Worm (Caenorhabditis elegans) whole organism, mixed stage, embryonic: ENCODE data around the gene sri-10.

Experiments
- M03D4.4 ChIP-seq: sonication (generic microtip); optimal IDR thresholded peaks from 2 replicates; lab custom pipeline; 2017; ENCODE audit warnings: mild to moderate bottlenecking, missing genetic modification characterization, missing compliant biosample characterization
- blmp-1 ChIP-seq: fragments of 150-350 bp; optimal IDR thresholded peaks from 2 replicates; lab custom pipeline; 2014; ENCODE audit warnings: missing biosample characterization, missing genetic modification characterization
- ceh-43 ChIP-seq: fragments of 200-800 bp; sonication (Bioruptor generic); optimal IDR thresholded peaks from 2 replicates; lab custom pipeline; 2018; ENCODE audit warnings: mild to moderate bottlenecking, missing genetic modification characterization, moderate library complexity, missing compliant biosample characterization
- ceh-83 ChIP-seq: fragments of 200-800 bp; sonication (Bioruptor generic); optimal IDR thresholded peaks from 2 replicates; lab custom pipeline; 2018; ENCODE audit warnings: mild to moderate bottlenecking, missing genetic modification characterization, missing compliant biosample characterization
- ces-1 ChIP-seq: fragments of 150-350 bp; optimal IDR thresholded peaks from 2 replicates; lab custom pipeline; 2014; ENCODE audit warnings: missing biosample characterization, missing genetic modification reagents, missing genetic modification characterization
- cnd-1 ChIP-seq: fragments of 200-800 bp; sonication (Bioruptor generic); optimal IDR thresholded peaks from 2 replicates; lab custom pipeline; 2018; ENCODE audit warnings: mild to moderate bottlenecking, missing genetic modification characterization, missing compliant biosample characterization
- drap-1 ChIP-seq: fragments of 200-800 bp; sonication (Bioruptor generic); optimal IDR thresholded peaks from 3 replicates; lab custom pipeline; 2018; ENCODE audit warnings: mild to moderate bottlenecking, missing genetic modification characterization, missing compliant biosample characterization
- elt-1 ChIP-seq: sonication (generic microtip); optimal IDR thresholded peaks from 2 replicates; lab custom pipeline; 2017; ENCODE audit warnings: missing genetic modification characterization, mild to moderate bottlenecking, missing compliant biosample characterization, antibody characterized with exemption, moderate library complexity, borderline replicate concordance; ENCODE audit not compliant: insufficient read depth
- elt-3 ChIP-seq: fragments of 150-350 bp; optimal IDR thresholded peaks from 2 replicates; lab custom pipeline; 2014; ENCODE audit warnings: missing biosample characterization, missing genetic modification characterization
- flh-1 ChIP-seq: fragments of 200-800 bp; sonication (Bioruptor generic); optimal IDR thresholded peaks from 2 replicates; lab custom pipeline; 2018; ENCODE audit warnings: mild to moderate bottlenecking, missing genetic modification characterization, moderate library complexity, missing compliant biosample characterization
- ham-2 ChIP-seq: fragments of 200-800 bp; sonication (Bioruptor generic); optimal IDR thresholded peaks from 2 replicates; lab custom pipeline; 2018; ENCODE audit warnings: mild to moderate bottlenecking, missing genetic modification characterization, missing compliant biosample characterization
- lin-13 ChIP-seq: fragments of 150-350 bp; optimal IDR thresholded peaks from 2 replicates; lab custom pipeline; 2014; ENCODE audit warnings: missing biosample characterization, missing genetic modification characterization
- lin-32 ChIP-seq: fragments of 200-800 bp; sonication (Bioruptor generic); optimal IDR thresholded peaks from 2 replicates; lab custom pipeline; 2018; ENCODE audit warnings: mild to moderate bottlenecking, missing genetic modification characterization, missing compliant biosample characterization
- lsy-2 ChIP-seq: fragments of 150-350 bp; optimal IDR thresholded peaks from 2 replicates; lab custom pipeline; 2014; ENCODE audit warnings: missing biosample characterization, missing genetic modification characterization
- mab-5 ChIP-seq: fragments of 150-350 bp; optimal IDR thresholded peaks from 2 replicates; lab custom pipeline; 2014; ENCODE audit warnings: missing biosample characterization, missing genetic modification characterization
- mep-1 ChIP-seq: fragments of 150-350 bp; optimal IDR thresholded peaks from 2 replicates; lab custom pipeline; 2017; ENCODE audit warnings: missing biosample characterization, missing genetic modification reagents, missing genetic modification characterization, inconsistent platforms
- mls-2 ChIP-seq: sonication (generic microtip); optimal IDR thresholded peaks from 2 replicates; lab custom pipeline; 2016; ENCODE audit warnings: mild to moderate bottlenecking, missing genetic modification characterization, moderate library complexity, missing compliant biosample characterization
- nhr-12 ChIP-seq: fragments of 150-350 bp; optimal IDR thresholded peaks from 2 replicates; lab custom pipeline; 2014; ENCODE audit warnings: missing biosample characterization, missing genetic modification characterization
- nhr-2 ChIP-seq: fragments of 150-350 bp; optimal IDR thresholded peaks from 2 replicates; lab custom pipeline; 2014; ENCODE audit warnings: missing biosample characterization, missing genetic modification characterization
- nhr-237 ChIP-seq: fragments of 150-350 bp; optimal IDR thresholded peaks from 2 replicates; lab custom pipeline; 2014; ENCODE audit warnings: missing biosample characterization, missing genetic modification characterization
- nhr-28 ChIP-seq: fragments of 150-350 bp; optimal IDR thresholded peaks from 2 replicates; lab custom pipeline; 2014; ENCODE audit warnings: missing biosample characterization, missing genetic modification characterization
- nhr-76 ChIP-seq: sonication (generic microtip); optimal IDR thresholded peaks from 2 replicates; lab custom pipeline; 2017; ENCODE audit warnings: missing biosample characterization, missing genetic modification characterization
- pha-4 ChIP-seq: fragments of 150-350 bp; optimal IDR thresholded peaks from 2 replicates; lab custom pipeline; 2018; ENCODE audit warnings: missing biosample characterization, missing genetic modification reagents, missing genetic modification characterization
- sem-2 ChIP-seq: fragments of 200-800 bp; sonication (Bioruptor generic); optimal IDR thresholded peaks from 2 replicates; lab custom pipeline; 2018; ENCODE audit warnings: mild to moderate bottlenecking, missing genetic modification characterization, missing compliant biosample characterization
- snpc-4 ChIP-seq: fragments of 150-350 bp; optimal IDR thresholded peaks from 2 replicates; lab custom pipeline; 2014; ENCODE audit warnings: missing biosample characterization, missing genetic modification characterization
- sptf-1 ChIP-seq: sonication (generic microtip); optimal IDR thresholded peaks from 2 replicates; lab custom pipeline; 2017; ENCODE audit warnings: mild to moderate bottlenecking, missing genetic modification characterization, moderate library complexity, missing compliant biosample characterization
- tbx-8 ChIP-seq: fragments of 200-800 bp; sonication (Bioruptor generic); optimal IDR thresholded peaks from 2 replicates; lab custom pipeline; 2018; ENCODE audit warnings: mild to moderate bottlenecking, missing genetic modification characterization, moderate library complexity, missing compliant biosample characterization
- unc-120 ChIP-seq: sonication (generic microtip); optimal IDR thresholded peaks from 2 replicates; lab custom pipeline; 2017; ENCODE audit warnings: missing genetic modification characterization, missing compliant biosample characterization; ENCODE audit not compliant: poor library complexity, severe bottlenecking
- unc-62 ChIP-seq: fragments of 150-350 bp; optimal IDR thresholded peaks from 2 replicates; lab custom pipeline; 2014; ENCODE audit warnings: missing biosample characterization, missing genetic modification reagents, missing genetic modification characterization
- zip-8 ChIP-seq: fragments of 150-350 bp; optimal IDR thresholded peaks from 2 replicates; lab custom pipeline; 2014; ENCODE audit warnings: missing biosample characterization, missing genetic modification characterization
- ztf-11 ChIP-seq: fragments of 150-350 bp; optimal IDR thresholded peaks from 2 replicates; lab custom pipeline; 2014; ENCODE audit warnings: missing biosample characterization, missing genetic modification characterization

sri-10 gene

ce11 chrV:18787417-18787918, 18.8 kb downstream of the sri-10 start, which contains the start of gene Y17D7B.2:
Gene Y17D7B.2, plus strand, starts transcription at chrV:18787739.
- TF ChIP-seq ces-1 (GFP tag; lab: Kevin White, UChicago) (no peak), M03D4.4 (tag; lab: Kevin White, UChicago) (no peak), elt-3 (no peak), ham-2 (GFP tag; lab: Kevin White, UChicago) (no peak), sem-2 (GFP tag; lab: Kevin White, UChicago) (no peak), ztf-11 (no peak), nhr-28 (tag; lab: Kevin White, UChicago) (no peak), lin-32 (no peak), tbx-8 (GFP tag; lab: Kevin White, UChicago) (no peak), unc-62 (GFP tag; lab: Kevin White, UChicago) (no peak), ceh-83 (GFP tag; lab: Kevin White, UChicago) (no peak), ceh-43 (GFP tag; lab: Kevin White, UChicago) (no peak), mab-5 (tag; lab: Kevin White, UChicago) (no peak), mls-2 (tag; lab: Kevin White, UChicago) (no peak), unc-120 (tag; lab: Kevin White, UChicago) (no peak), pha-4 (tag; lab: Kevin White, UChicago) (no peak), zip-8 (no peak), snpc-4 (tag; lab: Kevin White, UChicago) (no peak), mep-1 (no peak), flh-1 (GFP tag; lab: Kevin White, UChicago) (no peak)
- TF ChIP-seq, all 35 proteins: peak for 0

- TF ChIP-seq nhr-12 (tag; lab: Kevin White, UChicago) (no peak), lin-32 (no peak), ham-2 (GFP tag; lab: Kevin White, UChicago) (no peak), ceh-83 (GFP tag; lab: Kevin White, UChicago) (no peak), elt-1 (no peak), mls-2 (tag; lab: Kevin White, UChicago) (no peak), drap-1 (no peak), elt-3 (no peak), lin-13 (tag; lab: Kevin White, UChicago) (no peak), lsy-2 (tag; lab: Kevin White, UChicago) (no peak), ceh-43 (GFP tag; lab: Kevin White, UChicago) (no peak), ces-1 (GFP tag; lab: Kevin White, UChicago) (no peak)
Observed at ce11 chrV:18786694-18787093, 19.6 kb downstream of the sri-10 start, which contains the start of gene Y17D7B.3. Gene Y17D7B.3, minus strand, starts transcription at chrV:18786794.

ce11 chrV:18783474-18783873, 22.8 kb downstream of the sri-10 start, which contains the start of gene Y17D7B.10:
Gene Y17D7B.10, plus strand, starts transcription at chrV:18783716.
- no peak for TF ChIP-seq drap-1
- TF ChIP-seq, all 35 proteins: peak for 0

- no peak for TF ChIP-seq ztf-11
- TF ChIP-seq unc-62 (GFP tag; lab: Kevin White, UChicago), result no peak
- TF ChIP-seq elt-1, result no peak
- TF ChIP-seq drap-1, result no peak
Observed at ce11 chrV:18782747-18783146, 23.6 kb downstream of the sri-10 start.

- TF ChIP-seq unc-62 (GFP tag; lab: Kevin White, UChicago), result no peak
- TF ChIP-seq M03D4.4 (tag; lab: Kevin White, UChicago), result no peak
- TF ChIP-seq sptf-1 (tag; lab: Kevin White, UChicago), result no peak
- no peak for TF ChIP-seq mab-5 (tag; lab: Kevin White, UChicago)
- no peak for TF ChIP-seq nhr-2 (tag; lab: Kevin White, UChicago)
- TF ChIP-seq blmp-1 (tag; lab: Kevin White, UChicago), result no peak
- TF ChIP-seq lsy-2 (tag; lab: Kevin White, UChicago), result no peak
- no peak for TF ChIP-seq cnd-1 (tag; lab: Kevin White, UChicago)
- TF ChIP-seq nhr-237, result no peak
- no peak for TF ChIP-seq nhr-28 (tag; lab: Kevin White, UChicago)
- TF ChIP-seq ceh-43 (GFP tag; lab: Kevin White, UChicago), result no peak
- no peak for TF ChIP-seq sem-2 (GFP tag; lab: Kevin White, UChicago)
- no peak for TF ChIP-seq pha-4 (tag; lab: Kevin White, UChicago)
- TF ChIP-seq lin-32, result no peak
- no peak for TF ChIP-seq nhr-76 (tag; lab: Kevin White, UChicago)
Observed at ce11 chrV:18780605-18781004, 25.7 kb downstream of the sri-10 start.
